Worm (Caenorhabditis elegans) whole organism, mixed stage, embryonic: ENCODE results near the gene aqp-5.

Source experiments
- bed-3 ChIP-seq: fragments of 200-800 bp; sonication (Bioruptor generic); optimal IDR thresholded peaks from 3 replicates; lab custom pipeline; 2018; ENCODE audit warnings: mild to moderate bottlenecking, missing genetic modification characterization, moderate library complexity, missing compliant biosample characterization
- blmp-1 ChIP-seq: fragments of 150-350 bp; optimal IDR thresholded peaks from 2 replicates; lab custom pipeline; 2014; ENCODE audit warnings: missing biosample characterization, missing genetic modification characterization
- ceh-39 ChIP-seq: fragments of 150-350 bp; optimal IDR thresholded peaks from 2 replicates; lab custom pipeline; 2014; ENCODE audit warnings: missing biosample characterization, missing genetic modification characterization
- ceh-43 ChIP-seq: fragments of 200-800 bp; sonication (Bioruptor generic); optimal IDR thresholded peaks from 2 replicates; lab custom pipeline; 2018; ENCODE audit warnings: mild to moderate bottlenecking, missing genetic modification characterization, moderate library complexity, missing compliant biosample characterization
- elt-3 ChIP-seq: fragments of 150-350 bp; optimal IDR thresholded peaks from 2 replicates; lab custom pipeline; 2014; ENCODE audit warnings: missing biosample characterization, missing genetic modification characterization
- flh-1 ChIP-seq: fragments of 200-800 bp; sonication (Bioruptor generic); optimal IDR thresholded peaks from 2 replicates; lab custom pipeline; 2018; ENCODE audit warnings: mild to moderate bottlenecking, missing genetic modification characterization, moderate library complexity, missing compliant biosample characterization
- ham-2 ChIP-seq: fragments of 200-800 bp; sonication (Bioruptor generic); optimal IDR thresholded peaks from 2 replicates; lab custom pipeline; 2018; ENCODE audit warnings: mild to moderate bottlenecking, missing genetic modification characterization, missing compliant biosample characterization
- lin-13 ChIP-seq: fragments of 150-350 bp; optimal IDR thresholded peaks from 2 replicates; lab custom pipeline; 2014; ENCODE audit warnings: missing biosample characterization, missing genetic modification characterization
- lin-32 ChIP-seq: fragments of 200-800 bp; sonication (Bioruptor generic); optimal IDR thresholded peaks from 2 replicates; lab custom pipeline; 2018; ENCODE audit warnings: mild to moderate bottlenecking, missing genetic modification characterization, missing compliant biosample characterization
- lsy-2 ChIP-seq: fragments of 150-350 bp; optimal IDR thresholded peaks from 2 replicates; lab custom pipeline; 2014; ENCODE audit warnings: missing biosample characterization, missing genetic modification characterization
- mab-5 ChIP-seq: fragments of 150-350 bp; optimal IDR thresholded peaks from 2 replicates; lab custom pipeline; 2014; ENCODE audit warnings: missing biosample characterization, missing genetic modification characterization
- mep-1 ChIP-seq: fragments of 150-350 bp; optimal IDR thresholded peaks from 2 replicates; lab custom pipeline; 2017; ENCODE audit warnings: missing biosample characterization, missing genetic modification reagents, missing genetic modification characterization, inconsistent platforms
- mls-2 ChIP-seq: sonication (generic microtip); optimal IDR thresholded peaks from 2 replicates; lab custom pipeline; 2016; ENCODE audit warnings: mild to moderate bottlenecking, missing genetic modification characterization, moderate library complexity, missing compliant biosample characterization
- nhr-76 ChIP-seq: sonication (generic microtip); optimal IDR thresholded peaks from 2 replicates; lab custom pipeline; 2017; ENCODE audit warnings: missing biosample characterization, missing genetic modification characterization
- sptf-1 ChIP-seq: sonication (generic microtip); optimal IDR thresholded peaks from 2 replicates; lab custom pipeline; 2017; ENCODE audit warnings: mild to moderate bottlenecking, missing genetic modification characterization, moderate library complexity, missing compliant biosample characterization
- tbx-8 ChIP-seq: fragments of 200-800 bp; sonication (Bioruptor generic); optimal IDR thresholded peaks from 2 replicates; lab custom pipeline; 2018; ENCODE audit warnings: mild to moderate bottlenecking, missing genetic modification characterization, moderate library complexity, missing compliant biosample characterization
- unc-120 ChIP-seq: sonication (generic microtip); optimal IDR thresholded peaks from 2 replicates; lab custom pipeline; 2017; ENCODE audit warnings: missing genetic modification characterization, missing compliant biosample characterization; ENCODE audit not compliant: poor library complexity, severe bottlenecking
- unc-62 ChIP-seq: fragments of 150-350 bp; optimal IDR thresholded peaks from 2 replicates; lab custom pipeline; 2014; ENCODE audit warnings: missing biosample characterization, missing genetic modification reagents, missing genetic modification characterization
- ztf-11 ChIP-seq: fragments of 150-350 bp; optimal IDR thresholded peaks from 2 replicates; lab custom pipeline; 2014; ENCODE audit warnings: missing biosample characterization, missing genetic modification characterization

The aqp-5 gene

ce11 chrV:10540024-10540423 is 48.5 kb downstream of the aqp-5 start, which contains the start of gene degt-1:
Gene degt-1 (plus strand): TSS chrV:10540324.
- TF ChIP-seq elt-3: no peak
- no peak for TF ChIP-seq mab-5 (tag; lab: Kevin White, UChicago)
- no peak for TF ChIP-seq ceh-43
- TF ChIP-seq flh-1: no peak
- TF ChIP-seq sptf-1 (tag; lab: Kevin White, UChicago): no peak
- TF ChIP-seq nhr-76 (tag; lab: Kevin White, UChicago): no peak
- no peak for TF ChIP-seq unc-62 (GFP tag; lab: Kevin White, UChicago)
- no peak for TF ChIP-seq bed-3 (GFP tag; lab: Kevin White, UChicago)
- no peak for TF ChIP-seq unc-120
- TF ChIP-seq lin-13 (tag; lab: Kevin White, UChicago): no peak
- TF ChIP-seq ham-2 (GFP tag; lab: Kevin White, UChicago): no peak
- no peak for TF ChIP-seq lsy-2
- no peak for TF ChIP-seq tbx-8 (GFP tag; lab: Kevin White, UChicago)
- no peak for TF ChIP-seq ztf-11 (tag; lab: Kevin White, UChicago)
- TF ChIP-seq ceh-39: no peak
- TF ChIP-seq blmp-1 (tag; lab: Kevin White, UChicago): no peak
- TF ChIP-seq lin-32 (GFP tag; lab: Kevin White, UChicago): no peak
- no peak for TF ChIP-seq mls-2 (tag; lab: Kevin White, UChicago)
- TF ChIP-seq mep-1 (tag; lab: Kevin White, UChicago): no peak
- TF ChIP-seq, all 35 proteins: peak for 0
